Worm (Caenorhabditis elegans) whole organism, L2 larva: Measurements from ENCODE around the gene R10H10.7.

ENCODE experiments used
- C34F6.9 ChIP-seq: fragments of 150-350 bp; optimal IDR thresholded peaks from 2 replicates; lab custom pipeline; 2014; ENCODE audit warnings: missing biosample characterization, missing genetic modification characterization
- F13H6.1 ChIP-seq: sonication (generic microtip); optimal IDR thresholded peaks from 2 replicates; lab custom pipeline; 2016; ENCODE audit warnings: missing genetic modification characterization, missing compliant biosample characterization
- Y55F3AM.14 ChIP-seq: fragments of 200-800 bp; sonication (Bioruptor generic); optimal IDR thresholded peaks from 2 replicates; lab custom pipeline; 2018; ENCODE audit warnings: mild to moderate bottlenecking, missing genetic modification characterization, missing compliant biosample characterization
- ZK546.5 ChIP-seq: sonication (generic microtip); optimal IDR thresholded peaks from 2 replicates; lab custom pipeline; 2017; ENCODE audit warnings: missing biosample characterization, missing genetic modification characterization
- alr-1 ChIP-seq: fragments of 150-350 bp; optimal IDR thresholded peaks from 2 replicates; lab custom pipeline; 2014; ENCODE audit warnings: missing biosample characterization, missing genetic modification characterization
- aly-2 ChIP-seq: fragments of 150-350 bp; optimal IDR thresholded peaks from 2 replicates; lab custom pipeline; 2014; ENCODE audit warnings: missing biosample characterization, missing genetic modification characterization
- ceh-16 ChIP-seq: fragments of 150-350 bp; optimal IDR thresholded peaks from 2 replicates; lab custom pipeline; 2014; ENCODE audit warnings: missing biosample characterization, missing genetic modification characterization
- crh-2 ChIP-seq: sonication (generic microtip); optimal IDR thresholded peaks from 2 replicates; lab custom pipeline; 2017; ENCODE audit warnings: missing biosample characterization, missing genetic modification characterization
- dmd-4 ChIP-seq: sonication (generic microtip); optimal IDR thresholded peaks from 2 replicates; lab custom pipeline; 2017; ENCODE audit warnings: missing biosample characterization, missing genetic modification characterization
- egl-27 ChIP-seq: sonication (generic microtip); optimal IDR thresholded peaks from 3 replicates; lab custom pipeline; 2017; ENCODE audit warnings: missing biosample characterization, missing genetic modification reagents, missing genetic modification characterization
- elt-1 ChIP-seq: fragments of 150-350 bp; optimal IDR thresholded peaks from 2 replicates; lab custom pipeline; 2014; ENCODE audit warnings: missing biosample characterization, missing genetic modification characterization
- elt-3 ChIP-seq: sonication (generic microtip); optimal IDR thresholded peaks from 2 replicates; lab custom pipeline; 2017; ENCODE audit warnings: missing biosample characterization, missing genetic modification characterization
- fos-1 ChIP-seq: fragments of 150-350 bp; optimal IDR thresholded peaks from 2 replicates; lab custom pipeline; 2014; ENCODE audit warnings: missing biosample characterization, missing genetic modification characterization
- gmeb-1 ChIP-seq: fragments of 150-350 bp; optimal IDR thresholded peaks from 2 replicates; lab custom pipeline; 2014; ENCODE audit warnings: missing biosample characterization, missing genetic modification characterization
- lin-13 ChIP-seq: fragments of 150-350 bp; optimal IDR thresholded peaks from 2 replicates; lab custom pipeline; 2014; ENCODE audit warnings: missing biosample characterization, missing genetic modification reagents, missing genetic modification characterization
- lin-39 ChIP-seq: fragments of 150-350 bp; optimal IDR thresholded peaks from 2 replicates; lab custom pipeline; 2014; ENCODE audit warnings: missing biosample characterization, missing genetic modification reagents, missing genetic modification characterization
- lsy-2 ChIP-seq, 2 experiments: fragments of 150-350 bp in 1 of 2; sonication (generic microtip) in 1 of 2; optimal IDR thresholded peaks; 2 replicates each; lab custom pipeline; 2014 to 2017; ENCODE audit warnings: missing biosample characterization in 2 of 2, missing genetic modification characterization in 2 of 2
- mab-5 ChIP-seq: fragments of 150-350 bp; optimal IDR thresholded peaks from 2 replicates; lab custom pipeline; 2014; ENCODE audit warnings: missing biosample characterization, missing genetic modification characterization
- mbf-1 ChIP-seq: sonication (generic microtip); optimal IDR thresholded peaks from 2 replicates; lab custom pipeline; 2017; ENCODE audit warnings: missing biosample characterization, missing genetic modification characterization
- nhr-10 ChIP-seq: sonication (generic microtip); optimal IDR thresholded peaks from 2 replicates; lab custom pipeline; 2017; ENCODE audit warnings: missing biosample characterization, missing genetic modification characterization
- nhr-12 ChIP-seq: fragments of 150-350 bp; optimal IDR thresholded peaks from 2 replicates; lab custom pipeline; 2014; ENCODE audit warnings: missing biosample characterization, missing genetic modification characterization
- nhr-129 ChIP-seq: fragments of 150-350 bp; optimal IDR thresholded peaks from 2 replicates; lab custom pipeline; 2014; ENCODE audit warnings: missing biosample characterization, missing genetic modification characterization
- nhr-21 ChIP-seq: fragments of 150-350 bp; optimal IDR thresholded peaks from 2 replicates; lab custom pipeline; 2014; ENCODE audit warnings: missing biosample characterization, missing genetic modification characterization
- nhr-237 ChIP-seq: fragments of 150-350 bp; optimal IDR thresholded peaks from 2 replicates; lab custom pipeline; 2014; ENCODE audit warnings: missing biosample characterization, missing genetic modification characterization
- nhr-25 ChIP-seq: fragments of 150-350 bp; sonication (generic microtip); optimal IDR thresholded peaks from 3 replicates; lab custom pipeline; 2014; ENCODE audit warnings: missing biosample characterization, missing genetic modification characterization
- nhr-6 ChIP-seq: fragments of 150-350 bp; optimal IDR thresholded peaks from 2 replicates; lab custom pipeline; 2014; ENCODE audit warnings: missing biosample characterization, missing genetic modification characterization
- sem-4 ChIP-seq: fragments of 150-350 bp; optimal IDR thresholded peaks from 2 replicates; lab custom pipeline; 2014; ENCODE audit warnings: missing biosample characterization, missing genetic modification reagents, missing genetic modification characterization
- skn-1 ChIP-seq: sonication (generic microtip); optimal IDR thresholded peaks from 2 replicates; lab custom pipeline; 2017; ENCODE audit warnings: missing biosample characterization, missing genetic modification characterization
- sma-3 ChIP-seq: sonication (generic microtip); optimal IDR thresholded peaks from 2 replicates; lab custom pipeline; 2016; ENCODE audit warnings: missing genetic modification reagents, missing genetic modification characterization, missing compliant biosample characterization
- snpc-4 ChIP-seq: fragments of 150-350 bp; optimal IDR thresholded peaks from 2 replicates; lab custom pipeline; 2014; ENCODE audit warnings: missing biosample characterization, missing genetic modification characterization
- unc-55 ChIP-seq: fragments of 150-350 bp; sonication (generic microtip); optimal IDR thresholded peaks from 3 replicates; lab custom pipeline; 2014; ENCODE audit warnings: missing biosample characterization, missing genetic modification reagents, missing genetic modification characterization
- unc-62 ChIP-seq: fragments of 150-350 bp; optimal IDR thresholded peaks from 2 replicates; lab custom pipeline; 2014; ENCODE audit warnings: missing biosample characterization, missing genetic modification reagents, missing genetic modification characterization
- zag-1 ChIP-seq: fragments of 150-350 bp; optimal IDR thresholded peaks from 2 replicates; lab custom pipeline; 2014; ENCODE audit warnings: missing biosample characterization, missing genetic modification characterization
- ztf-1 ChIP-seq: fragments of 200-800 bp; sonication (Bioruptor generic); conservative IDR thresholded peaks from 2 replicates; pipeline ENCODE4 v1.3.6; 2022; ENCODE audit warnings: missing genetic modification characterization, missing compliant biosample characterization
- ztf-11 ChIP-seq: sonication (generic microtip); optimal IDR thresholded peaks from 2 replicates; lab custom pipeline; 2017; ENCODE audit warnings: missing biosample characterization, missing genetic modification characterization
- ztf-4 ChIP-seq: fragments of 150-350 bp; optimal IDR thresholded peaks from 2 replicates; lab custom pipeline; 2014; ENCODE audit warnings: missing biosample characterization, missing genetic modification characterization

Gene R10H10.7

DNA sequence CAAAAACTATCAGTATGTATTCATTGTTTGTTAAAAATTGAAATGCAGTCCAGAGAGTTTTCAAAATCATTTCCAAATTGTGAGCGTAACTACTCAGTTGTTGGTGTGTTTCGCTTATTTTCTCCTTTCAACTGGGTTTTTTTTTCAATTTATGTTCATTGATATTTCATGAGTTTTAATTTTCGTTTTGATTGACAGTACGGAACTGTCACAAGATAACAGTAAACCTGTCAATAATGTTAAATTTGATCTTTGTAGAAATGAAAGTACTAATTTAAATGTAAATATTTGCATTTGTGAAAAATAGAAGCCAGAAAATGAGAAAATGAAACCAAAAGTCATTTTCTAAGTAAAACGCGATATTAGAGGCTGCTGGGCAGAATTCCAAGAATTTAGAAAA lies 48.9 kb upstream of the R10H10.7 start:
- no peak for TF ChIP-seq elt-1
- no peak for TF ChIP-seq sem-4 (tag; lab: Kevin White, UChicago)
- TF ChIP-seq dmd-4 (tag; lab: Kevin White, UChicago) = no peak
- TF ChIP-seq lin-13 = no peak

DNA sequence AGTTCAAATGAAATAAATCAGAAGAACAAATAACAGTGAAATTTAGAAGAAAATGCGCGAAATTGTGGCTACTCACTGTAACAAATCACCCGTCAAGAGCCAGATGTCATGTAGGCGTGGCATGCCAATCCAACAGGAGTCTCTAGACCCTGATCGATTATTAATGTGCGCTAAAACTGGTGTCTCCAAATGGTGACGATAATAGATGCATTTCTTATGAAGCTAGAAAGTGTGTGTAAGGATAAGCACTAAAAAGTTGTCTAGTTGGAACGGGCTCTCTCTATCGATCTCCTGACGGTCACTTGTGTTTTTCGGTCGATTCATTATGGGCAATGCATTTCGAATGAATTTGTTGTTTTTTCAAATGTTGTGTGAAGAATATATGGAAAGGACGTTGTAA lies 48.0 kb upstream of the R10H10.7 start, which contains the start of gene mec-3:
Gene mec-3 (minus strand): TSS at position 101 of the 400 bp plus-strand sequence.
- TF ChIP-seq alr-1 (tag; lab: Kevin White, UChicago) (no peak), unc-55 (GFP tag; lab: Kevin White, UChicago) (peak; percentile 66), lin-39 (no peak), crh-2 (no peak), egl-27 (tag; lab: Kevin White, UChicago) (no peak)

DNA sequence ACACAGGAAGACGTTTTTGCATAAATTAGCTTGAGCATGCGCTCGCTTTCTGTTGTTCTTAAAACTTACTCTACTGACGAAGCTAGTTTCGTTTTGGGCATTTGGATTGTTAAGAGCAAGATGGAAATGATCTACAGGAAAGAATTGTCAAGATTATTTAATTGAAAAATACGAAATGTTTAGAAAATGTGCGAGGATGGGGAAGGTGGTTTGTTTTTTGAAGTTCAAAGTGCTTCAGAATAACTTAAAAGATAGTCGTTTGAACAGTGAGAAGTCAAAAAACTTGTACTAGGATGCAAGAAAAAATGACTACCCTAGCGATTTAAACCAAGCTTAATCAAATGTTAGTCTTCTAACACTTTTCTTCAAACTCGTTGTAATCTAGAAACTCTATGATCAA lies 43.4 kb upstream of the R10H10.7 start, which contains the start of gene srb-17:
Gene srb-17 (minus strand): TSS at position 101 of the 400 bp plus-strand sequence.
- TF ChIP-seq elt-1 (no peak), nhr-129 (no peak), nhr-237 (tag; lab: Kevin White, UChicago) (no peak), Y55F3AM.14 (GFP tag; lab: Kevin White, UChicago) (no peak), nhr-25 (tag; lab: Kevin White, UChicago) (no peak), alr-1 (tag; lab: Kevin White, UChicago) (no peak), elt-3 (no peak), ztf-4 (tag; lab: Kevin White, UChicago) (no peak)

DNA sequence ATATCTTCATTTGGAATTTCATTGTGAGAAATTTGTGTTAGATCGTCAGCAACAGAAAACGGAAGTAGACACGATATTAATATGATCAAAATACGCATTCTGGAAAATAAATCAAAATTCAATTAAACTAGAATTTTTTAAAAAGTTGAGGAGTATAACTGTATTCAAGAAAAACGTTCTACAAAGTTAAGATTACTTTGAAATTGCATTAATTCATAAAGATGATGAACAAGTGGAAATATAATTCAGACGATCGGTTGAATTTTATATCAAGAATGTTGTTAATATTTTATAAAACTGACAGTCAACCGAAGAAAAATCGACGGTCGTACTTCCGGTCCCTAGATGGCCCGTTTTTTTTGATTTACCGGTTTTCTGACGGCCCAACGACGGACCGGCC lies 39.3 kb upstream of the R10H10.7 start, which contains the start of gene F01D4.8:
Gene F01D4.8 (minus strand): TSS at position 101 of the 400 bp plus-strand sequence.
- no peak for TF ChIP-seq ZK546.5 (tag; lab: Kevin White, UChicago)
- TF ChIP-seq ceh-16 = no peak
- no peak for TF ChIP-seq zag-1
- TF ChIP-seq snpc-4 (tag; lab: Kevin White, UChicago) = no peak
- no peak for TF ChIP-seq mbf-1 (tag; lab: Kevin White, UChicago)
- TF ChIP-seq egl-27 (tag; lab: Kevin White, UChicago) = no peak
- no peak for TF ChIP-seq Y55F3AM.14 (GFP tag; lab: Kevin White, UChicago)
- no peak for TF ChIP-seq nhr-129
- TF ChIP-seq mab-5 = no peak
- no peak for TF ChIP-seq C34F6.9
- no peak for TF ChIP-seq nhr-12
- no peak for TF ChIP-seq unc-55 (GFP tag; lab: Kevin White, UChicago)
- TF ChIP-seq elt-3 = no peak

DNA sequence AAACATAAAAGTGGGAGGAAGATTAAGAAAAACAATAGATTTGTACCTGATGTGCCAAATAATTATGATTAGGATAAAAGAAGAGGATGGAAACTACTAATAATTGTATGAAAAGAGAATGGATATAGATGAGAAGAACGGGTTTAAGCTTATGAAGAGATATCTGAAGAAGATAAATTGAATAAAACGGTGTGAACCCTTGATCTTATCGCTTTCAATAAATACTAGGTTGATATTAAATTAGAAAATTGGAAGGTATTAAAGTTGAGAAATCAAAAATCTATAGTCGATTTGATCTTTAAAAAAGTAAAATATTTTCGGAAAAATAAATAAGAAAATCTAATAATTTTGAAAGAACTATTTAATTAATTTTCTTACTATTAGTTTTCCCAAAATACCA lies 36.1 kb upstream of the R10H10.7 start, which contains the start of gene F13B12.4:
Gene F13B12.4 (minus strand): TSS at position 101 of the 400 bp plus-strand sequence.
- TF ChIP-seq gmeb-1 (tag; lab: Kevin White, UChicago) (no peak), ztf-11 (tag; lab: Kevin White, UChicago) (no peak), dmd-4 (tag; lab: Kevin White, UChicago) (no peak), lin-39 (no peak), egl-27 (tag; lab: Kevin White, UChicago) (no peak), ztf-1 (GFP tag; lab: Robert Waterston, UW) (no peak), fos-1 (tag; lab: Kevin White, UChicago) (no peak), ztf-4 (tag; lab: Kevin White, UChicago) (no peak), ceh-16 (no peak), lin-13 (no peak), alr-1 (tag; lab: Kevin White, UChicago) (no peak), ZK546.5 (tag; lab: Kevin White, UChicago) (no peak), Y55F3AM.14 (GFP tag; lab: Kevin White, UChicago) (no peak), nhr-6 (tag; lab: Kevin White, UChicago) (no peak), nhr-12 (no peak)

DNA sequence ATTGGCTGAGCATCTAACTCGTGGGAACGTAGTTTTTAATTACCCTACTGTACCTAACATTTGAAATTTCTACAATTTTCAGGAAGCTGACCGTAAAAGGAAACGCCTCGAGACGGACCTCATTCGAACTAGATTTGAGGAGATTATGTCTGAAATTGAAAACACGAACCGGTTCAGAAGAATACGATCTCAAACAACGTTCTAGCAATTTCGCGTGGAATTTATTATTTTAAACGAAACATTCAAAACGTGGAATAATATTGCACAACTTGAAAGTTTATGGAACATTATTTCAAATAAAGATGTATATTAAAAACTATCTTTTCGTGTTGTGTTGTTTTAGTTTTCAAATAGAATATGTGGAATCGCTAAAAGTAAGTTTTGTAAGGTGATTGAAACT lies 29.8 kb upstream of the R10H10.7 start, which contains the start of gene F13B12.7:
Gene F13B12.7 (plus strand): TSS at position 301 of the 400 bp plus-strand sequence.
- TF ChIP-seq nhr-237 (tag; lab: Kevin White, UChicago) = no peak
- TF ChIP-seq, all 48 proteins: peak for 0

DNA sequence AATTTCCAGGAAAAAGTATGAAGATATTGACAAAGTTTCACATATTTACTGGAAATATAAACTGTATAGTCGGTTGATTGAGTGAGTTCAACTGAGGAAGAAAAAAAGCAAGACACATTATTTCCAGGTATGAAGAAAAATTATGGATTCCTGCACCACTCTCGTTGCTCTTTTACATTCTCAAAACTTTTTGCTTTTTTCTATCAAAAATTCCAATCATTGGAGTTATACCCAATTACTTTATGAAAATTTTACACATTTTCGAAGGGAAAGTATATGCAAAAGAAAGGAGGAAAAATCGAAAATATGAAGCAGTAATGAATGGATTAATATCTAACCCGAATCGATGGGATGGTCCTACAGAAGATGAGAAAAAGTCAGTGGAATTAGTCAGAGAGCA lies 29.2 kb upstream of the R10H10.7 start:
- TF ChIP-seq sma-3 (no peak), gmeb-1 (tag; lab: Kevin White, UChicago) (no peak), nhr-25 (tag; lab: Kevin White, UChicago) (no peak), F13H6.1 (tag; lab: Kevin White, UChicago) (no peak), nhr-129 (no peak), nhr-21 (tag; lab: Kevin White, UChicago) (no peak), aly-2 (no peak), nhr-237 (tag; lab: Kevin White, UChicago) (no peak), lsy-2 (tag; optimal IDR thresholded peaks at IDR 0.05; lab: Kevin White, UChicago) (no peak), mbf-1 (tag; lab: Kevin White, UChicago) (no peak), nhr-10 (no peak), snpc-4 (tag; lab: Kevin White, UChicago) (no peak), nhr-6 (tag; lab: Kevin White, UChicago) (no peak), mab-5 (no peak), crh-2 (no peak), zag-1 (no peak), skn-1 (no peak), unc-62 (GFP tag; lab: Kevin White, UChicago) (no peak)
- TF ChIP-seq, all 48 proteins: peak for 0
